Fruit fly (Drosophila melanogaster): ENCODE results near the gene CG42464.

CG42464 gene

dm6 chr2L:3675770-3676169 lies 23.5 kb upstream of the CG42464 start (continued):
- TF ChIP-seq Atf6 (GFP tag; IDR thresholded peaks at IDR 0.05) (no peak), CG10267 (tag; optimal IDR thresholded peaks at IDR 0.05) (peak; percentile 26), kay (GFP tag; optimal IDR thresholded peaks at IDR 0.05) (no peak), CG10543 (GFP tag; optimal IDR thresholded peaks at IDR 0.05) (no peak), toy (GFP tag; IDR thresholded peaks at IDR 0.05) (no peak), E2f2 (GFP tag; IDR thresholded peaks at IDR 0.05) (0 out of 2 replicates have a peak, but pooled peaks have one; percentile 7), slbo (GFP tag; IDR thresholded peaks at IDR 0.05) (no peak), Ets97D (GFP tag; optimal IDR thresholded peaks at IDR 0.05) (no peak), Opbp (GFP tag; IDR thresholded peaks at IDR 0.05; ENCODE audit: partially characterized antibody) (no peak), Sry-δ (GFP tag; optimal IDR thresholded peaks at IDR 0.05) (no peak), Ssrp (tag; optimal IDR thresholded peaks at IDR 0.05) (no peak), twi (tag; optimal IDR thresholded peaks at IDR 0.05) (no peak), CG7271 (tag; optimal IDR thresholded peaks at IDR 0.05) (no peak), CoRest (tag; optimal IDR thresholded peaks at IDR 0.05) (peak; percentile 6), org-1 (GFP tag; optimal IDR thresholded peaks at IDR 0.05) (no peak), MESR4 (GFP tag; optimal IDR thresholded peaks at IDR 0.05) (no peak), unc-4 (GFP tag; IDR thresholded peaks at IDR 0.05; ENCODE audit: partially characterized antibody) (no peak), exex (tag; optimal IDR thresholded peaks at IDR 0.05) (no peak), row (GFP tag; IDR thresholded peaks at IDR 0.05) (peak; percentile 61; the same call in 2 of the 3 replicates), Ptx1 (GFP tag; IDR thresholded peaks at IDR 0.05) (0 out of 2 replicates have a peak, but pooled peaks have one; percentile 14), esg (GFP tag; conservative IDR thresholded peaks at IDR 0.05) (peak; percentile 14; the same call in 1 of the 2 replicates), Side (GFP tag; optimal IDR thresholded peaks at IDR 0.05) (peak; percentile 17), CG15479 (GFP tag; optimal IDR thresholded peaks at IDR 0.05) (no peak), CG2712 (tag; optimal IDR thresholded peaks at IDR 0.05) (peak; percentile 67), NFAT (GFP tag; IDR thresholded peaks at IDR 0.05) (no peak), CG17802 (tag; optimal IDR thresholded peaks at IDR 0.05) (peak; percentile 15), usp (GFP tag; optimal IDR thresholded peaks at IDR 0.05) (no peak), onecut (GFP tag; IDR thresholded peaks at IDR 0.05) (peak; percentile 49; the same call in 1 of the 2 replicates), lab (GFP tag; optimal IDR thresholded peaks at IDR 0.05) (no peak), knrl (GFP tag; IDR thresholded peaks at IDR 0.05; ENCODE audit: partially characterized antibody) (no peak), CG2202 (tag; optimal IDR thresholded peaks at IDR 0.05) (no peak), Elba2 (GFP tag; optimal IDR thresholded peaks at IDR 0.05) (no peak), CG11085 (GFP tag; IDR thresholded peaks at IDR 0.05) (no peak), sisA (GFP tag; IDR thresholded peaks at IDR 0.05) (peak; percentile 63), Lhr (GFP tag; optimal IDR thresholded peaks at IDR 0.05) (peak; percentile 1), B-H2 (GFP tag; optimal IDR thresholded peaks at IDR 0.05) (no peak), CG9932 (GFP tag; IDR thresholded peaks at IDR 0.05) (no peak), CG17328 (GFP tag; IDR thresholded peaks at IDR 0.05) (peak; percentile 35; the same call in 1 of the 2 replicates), sug (tag; optimal IDR thresholded peaks at IDR 0.05) (no peak), Fer3 (tag; optimal IDR thresholded peaks at IDR 0.05) (no peak), H15 (GFP tag; IDR thresholded peaks at IDR 0.05) (no peak), CG12391 (tag; optimal IDR thresholded peaks at IDR 0.05) (peak; percentile 29), CG12155 (GFP tag; optimal IDR thresholded peaks at IDR 0.05) (no peak), tup (GFP tag; optimal IDR thresholded peaks at IDR 0.05) (no peak), eve (GFP tag; optimal IDR thresholded peaks at IDR 0.05) (peak in 1 of 2 experiments; percentile 18), ara (GFP tag; IDR thresholded peaks at IDR 0.05) (peak; percentile 49; the same call in 1 of the 2 replicates), fd64A (GFP tag; optimal IDR thresholded peaks at IDR 0.05) (peak; percentile 2), btn (GFP tag; optimal IDR thresholded peaks at IDR 0.05) (no peak), CG6689 (GFP tag; IDR thresholded peaks at IDR 0.05) (peak; percentile 42), B-H1 (GFP tag; IDR thresholded peaks at IDR 0.05) (no peak), her (GFP tag; optimal IDR thresholded peaks at IDR 0.05) (no peak)

All from whole organism, embryonic.